ENCODE assay signal across 1 fruit fly cellular context in genomic region chrX:3360437-3361075, dm6.
A peak's percentile ranks its signal among the peaks of the same experiment; 100 is the strongest.
TF ChIP-seq lines count a peak whose summit lies in the region.

No protein-coding gene starts in this region.

TF ChIP-seq in whole organism, embryonic, 481 proteins besides CTCF, POLR2A, EP300 and RAD21 (continued from another document and continues in another):
- TF ChIP-seq grn (GFP tag; optimal IDR thresholded peaks at IDR 0.05; lab: Kevin White, UChicago), result no peak
- TF ChIP-seq salm (tag; optimal IDR thresholded peaks at IDR 0.05; lab: Kevin White, UChicago), result no peak
- no peak for TF ChIP-seq Mes4 (GFP tag; optimal IDR thresholded peaks at IDR 0.05; lab: Kevin White, UChicago)
- TF ChIP-seq Dbx (GFP tag; IDR thresholded peaks at IDR 0.05; lab: Robert Waterston, UW), result peak; percentile 61; the same call in 1 of the 3 replicates
- TF ChIP-seq pho (GFP tag; optimal IDR thresholded peaks at IDR 0.05; lab: Kevin White, UChicago), result peak; percentile 69
- TF ChIP-seq CG14014 (GFP tag; IDR thresholded peaks at IDR 0.05; lab: Robert Waterston, UW), result peak; percentile 63
- peak; percentile 40 for TF ChIP-seq CG12219 (GFP tag; optimal IDR thresholded peaks at IDR 0.05; lab: Kevin White, UChicago)
- TF ChIP-seq ftz-f1 (GFP tag; optimal IDR thresholded peaks at IDR 0.05; lab: Kevin White, UChicago), result no peak
- no peak for TF ChIP-seq kni (GFP tag; optimal IDR thresholded peaks at IDR 0.05; lab: Kevin White, UChicago)
- TF ChIP-seq her (GFP tag; optimal IDR thresholded peaks at IDR 0.05; lab: Kevin White, UChicago), result peak; percentile 53
- TF ChIP-seq gcm2 (GFP tag; optimal IDR thresholded peaks at IDR 0.05; lab: Kevin White, UChicago), result no peak
- TF ChIP-seq CG3281 (GFP tag; optimal IDR thresholded peaks at IDR 0.05; lab: Kevin White, UChicago), result peak; percentile 82
- peak; percentile 31 for TF ChIP-seq CG6813 (GFP tag; optimal IDR thresholded peaks at IDR 0.05; lab: Kevin White, UChicago)
- TF ChIP-seq dati (GFP tag; IDR thresholded peaks at IDR 0.05; lab: Robert Waterston, UW), result no peak
- TF ChIP-seq CG10543 (GFP tag; optimal IDR thresholded peaks at IDR 0.05; lab: Kevin White, UChicago), result peak; percentile 41
- peak; percentile 22 for TF ChIP-seq pb (GFP tag; optimal IDR thresholded peaks at IDR 0.05; lab: Kevin White, UChicago)
- peak; percentile 76 for TF ChIP-seq CG7839 (tag; optimal IDR thresholded peaks at IDR 0.05; lab: Kevin White, UChicago)
- TF ChIP-seq tx (GFP tag; optimal IDR thresholded peaks at IDR 0.05; lab: Kevin White, UChicago), result peak; percentile 68
- peak; percentile 80 for TF ChIP-seq Rfx (GFP tag; IDR thresholded peaks at IDR 0.05; lab: Robert Waterston, UW)
- peak; percentile 77 for TF ChIP-seq CG30403 (GFP tag; optimal IDR thresholded peaks at IDR 0.05; lab: Kevin White, UChicago)
- no peak for TF ChIP-seq dan (GFP tag; IDR thresholded peaks at IDR 0.05; lab: Robert Waterston, UW)
- no peak for TF ChIP-seq CG5953 (GFP tag; IDR thresholded peaks at IDR 0.05; lab: Robert Waterston, UW)
- no peak for TF ChIP-seq HLH4C (GFP tag; IDR thresholded peaks at IDR 0.05; lab: Robert Waterston, UW; ENCODE audit: partially characterized antibody)
- TF ChIP-seq pan (optimal IDR thresholded peaks at IDR 0.05; lab: Kevin White, UChicago), result no peak
- TF ChIP-seq pan (GFP tag; optimal IDR thresholded peaks at IDR 0.05 in 1 of 2, IDR thresholded peaks at IDR 0.05 in 1 of 2), result peak in 1 of 2 experiments; percentile 28
- 0 out of 3 replicates have a peak, but pooled peaks have one; percentile 10 for TF ChIP-seq CG11456 (GFP tag; IDR thresholded peaks at IDR 0.05; lab: Robert Waterston, UW)
- no peak for TF ChIP-seq CG10431 (GFP tag; optimal IDR thresholded peaks at IDR 0.05; lab: Kevin White, UChicago)
- TF ChIP-seq Atf-2 (GFP tag; optimal IDR thresholded peaks at IDR 0.05; lab: Kevin White, UChicago), result peak; percentile 69
- TF ChIP-seq Dip3 (GFP tag; optimal IDR thresholded peaks at IDR 0.05; lab: Kevin White, UChicago), result peak; percentile 71
- peak; percentile 45 for TF ChIP-seq CG8359 (GFP tag; optimal IDR thresholded peaks at IDR 0.05; lab: Kevin White, UChicago; ENCODE audit: borderline replicate concordance)
- TF ChIP-seq lmd (GFP tag; IDR thresholded peaks at IDR 0.05; lab: Robert Waterston, UW), result peak; percentile 75
- no peak for TF ChIP-seq nom (GFP tag; optimal IDR thresholded peaks at IDR 0.05; lab: Kevin White, UChicago)
- no peak for TF ChIP-seq Hr78 (GFP tag; optimal IDR thresholded peaks at IDR 0.05; lab: Kevin White, UChicago)
- TF ChIP-seq shn (GFP tag; optimal IDR thresholded peaks at IDR 0.05; lab: Kevin White, UChicago), result peak; percentile 66
- TF ChIP-seq trem (tag; optimal IDR thresholded peaks at IDR 0.05; lab: Kevin White, UChicago), result peak; percentile 12
- peak; percentile 10 for TF ChIP-seq CG14965 (GFP tag; optimal IDR thresholded peaks at IDR 0.05; lab: Kevin White, UChicago; ENCODE audit: borderline replicate concordance)
- peak; percentile 73; the same call in 2 of the 3 replicates for TF ChIP-seq dysf (GFP tag; IDR thresholded peaks at IDR 0.05; lab: Robert Waterston, UW)
- TF ChIP-seq ranshi (GFP tag; IDR thresholded peaks at IDR 0.05; lab: Robert Waterston, UW), result peak; percentile 21; the same call in 1 of the 2 replicates
- TF ChIP-seq CG14441 (GFP tag; IDR thresholded peaks at IDR 0.05; lab: Robert Waterston, UW), result peak; percentile 21; the same call in 1 of the 2 replicates
- no peak for TF ChIP-seq Optix (GFP tag; IDR thresholded peaks at IDR 0.05; lab: Robert Waterston, UW)
- no peak for TF ChIP-seq gfzf (GFP tag; optimal IDR thresholded peaks at IDR 0.05; lab: Kevin White, UChicago)
- TF ChIP-seq klu (GFP tag; IDR thresholded peaks at IDR 0.05; lab: Robert Waterston, UW), result peak; percentile 69; the same call in 1 of the 2 replicates
- peak; percentile 29 for TF ChIP-seq CG11723 (GFP tag; optimal IDR thresholded peaks at IDR 0.05; lab: Kevin White, UChicago)
- peak; percentile 15 for TF ChIP-seq CG4617 (GFP tag; optimal IDR thresholded peaks at IDR 0.05; lab: Kevin White, UChicago; ENCODE audit: borderline replicate concordance)
- peak; percentile 53; the same call in 1 of the 2 replicates for TF ChIP-seq CG17328 (GFP tag; IDR thresholded peaks at IDR 0.05; lab: Robert Waterston, UW)
- no peak for TF ChIP-seq btn (GFP tag; optimal IDR thresholded peaks at IDR 0.05; lab: Kevin White, UChicago)
- TF ChIP-seq prd (optimal IDR thresholded peaks at IDR 0.05; lab: Kevin White, UChicago), result no peak
- TF ChIP-seq prd (GFP tag; IDR thresholded peaks at IDR 0.05; lab: Robert Waterston, UW), result peak; percentile 62
- TF ChIP-seq tll (GFP tag; optimal IDR thresholded peaks at IDR 0.05; lab: Kevin White, UChicago), result no peak
- no peak for TF ChIP-seq tup (GFP tag; optimal IDR thresholded peaks at IDR 0.05; lab: Kevin White, UChicago)
- TF ChIP-seq CG32532 (GFP tag; IDR thresholded peaks at IDR 0.05; lab: Robert Waterston, UW), result peak; percentile 66; the same call in 1 of the 2 replicates
- TF ChIP-seq sima (GFP tag; optimal IDR thresholded peaks at IDR 0.05; lab: Kevin White, UChicago), result no peak
- peak; percentile 60 for TF ChIP-seq CG13296 (GFP tag; optimal IDR thresholded peaks at IDR 0.05; lab: Kevin White, UChicago)
- TF ChIP-seq H2.0 (GFP tag; IDR thresholded peaks at IDR 0.05; lab: Robert Waterston, UW), result no peak
- TF ChIP-seq Eip74EF (GFP tag; optimal IDR thresholded peaks at IDR 0.05; lab: Kevin White, UChicago), result peak in 1 of 2 experiments; percentile 69
- no peak for TF ChIP-seq mld (GFP tag; IDR thresholded peaks at IDR 0.05; lab: Robert Waterston, UW; ENCODE audit: partially characterized antibody)
- TF ChIP-seq CG7928 (GFP tag; optimal IDR thresholded peaks at IDR 0.05; lab: Kevin White, UChicago), result peak; percentile 42
- no peak for TF ChIP-seq unc-4 (GFP tag; IDR thresholded peaks at IDR 0.05; lab: Robert Waterston, UW; ENCODE audit: partially characterized antibody)
- peak; percentile 29 for TF ChIP-seq ewg (GFP tag; optimal IDR thresholded peaks at IDR 0.05; lab: Kevin White, UChicago)
- TF ChIP-seq CG17612 (GFP tag; IDR thresholded peaks at IDR 0.05; lab: Robert Waterston, UW), result no peak
- TF ChIP-seq pnt (GFP tag; optimal IDR thresholded peaks at IDR 0.05; lab: Kevin White, UChicago), result peak; percentile 44
- TF ChIP-seq NC2α (GFP tag; optimal IDR thresholded peaks at IDR 0.05; lab: Kevin White, UChicago), result peak; percentile 42
- TF ChIP-seq Max (GFP tag; optimal IDR thresholded peaks at IDR 0.05; lab: Kevin White, UChicago), result peak; percentile 32
- no peak for TF ChIP-seq Hey (tag; optimal IDR thresholded peaks at IDR 0.05; lab: Kevin White, UChicago)
- TF ChIP-seq CG6272 (GFP tag; IDR thresholded peaks at IDR 0.05; lab: Robert Waterston, UW), result no peak
- TF ChIP-seq gce (GFP tag; IDR thresholded peaks at IDR 0.05; lab: Robert Waterston, UW), result no peak
- TF ChIP-seq Doc2 (GFP tag; IDR thresholded peaks at IDR 0.05; lab: Robert Waterston, UW), result no peak
- peak; percentile 60; the same call in 1 of the 4 replicates for TF ChIP-seq Gug (GFP tag; IDR thresholded peaks at IDR 0.05; lab: Robert Waterston, UW)
- peak; percentile 48 for TF ChIP-seq CG6654 (GFP tag; optimal IDR thresholded peaks at IDR 0.05; lab: Kevin White, UChicago)
- TF ChIP-seq lab (GFP tag; optimal IDR thresholded peaks at IDR 0.05; lab: Kevin White, UChicago), result peak; percentile 73
- TF ChIP-seq sd (tag; optimal IDR thresholded peaks at IDR 0.05; lab: Kevin White, UChicago), result no peak
- TF ChIP-seq wor (GFP tag; IDR thresholded peaks at IDR 0.05; lab: Robert Waterston, UW), result 0 out of 2 replicates have a peak, but pooled peaks have one; percentile 17
- TF ChIP-seq CG4730 (GFP tag; IDR thresholded peaks at IDR 0.05; lab: Robert Waterston, UW), result no peak
- TF ChIP-seq chn (GFP tag; optimal IDR thresholded peaks at IDR 0.05; lab: Kevin White, UChicago), result peak; percentile 47
- TF ChIP-seq vnd (GFP tag; IDR thresholded peaks at IDR 0.05; lab: Robert Waterston, UW; ENCODE audit: partially characterized antibody), result no peak
- TF ChIP-seq bab2 (GFP tag; optimal IDR thresholded peaks at IDR 0.05; lab: Kevin White, UChicago), result peak; percentile 71
- no peak for TF ChIP-seq CG10565 (GFP tag; optimal IDR thresholded peaks at IDR 0.05; lab: Kevin White, UChicago)
- peak; percentile 82 for TF ChIP-seq CG13624 (GFP tag; optimal IDR thresholded peaks at IDR 0.05; lab: Kevin White, UChicago)
- TF ChIP-seq fd3F (GFP tag; optimal IDR thresholded peaks at IDR 0.05; lab: Kevin White, UChicago), result peak; percentile 53
- no peak for TF ChIP-seq Lim3 (GFP tag; IDR thresholded peaks at IDR 0.05; lab: Robert Waterston, UW)
- TF ChIP-seq CG4282 (GFP tag; optimal IDR thresholded peaks at IDR 0.05; lab: Kevin White, UChicago), result no peak
- no peak for TF ChIP-seq Lhr (GFP tag; optimal IDR thresholded peaks at IDR 0.05; lab: Kevin White, UChicago)
- no peak for TF ChIP-seq lbe (GFP tag; optimal IDR thresholded peaks at IDR 0.05; lab: Kevin White, UChicago)
- peak; percentile 87 for TF ChIP-seq CG2678 (tag; optimal IDR thresholded peaks at IDR 0.05; lab: Kevin White, UChicago)
- peak; percentile 64 for TF ChIP-seq az2 (GFP tag; optimal IDR thresholded peaks at IDR 0.05; lab: Kevin White, UChicago)
- TF ChIP-seq CG4424 (GFP tag; optimal IDR thresholded peaks at IDR 0.05; lab: Kevin White, UChicago), result peak; percentile 54
- TF ChIP-seq CG32767 (GFP tag; IDR thresholded peaks at IDR 0.05; lab: Robert Waterston, UW), result no peak; the same call in 1 of the 2 replicates
- TF ChIP-seq Chrac-16 (GFP tag; optimal IDR thresholded peaks at IDR 0.05; lab: Kevin White, UChicago), result peak; percentile 56
- TF ChIP-seq sqz (GFP tag; optimal IDR thresholded peaks at IDR 0.05; lab: Kevin White, UChicago), result peak; percentile 28
- no peak for TF ChIP-seq tna (GFP tag; IDR thresholded peaks at IDR 0.05; lab: Robert Waterston, UW; ENCODE audit: partially characterized antibody)
- no peak for TF ChIP-seq CG10321 (GFP tag; IDR thresholded peaks at IDR 0.05; lab: Robert Waterston, UW)
- TF ChIP-seq ken (GFP tag; IDR thresholded peaks at IDR 0.05; lab: Robert Waterston, UW), result no peak
- TF ChIP-seq BtbVII (GFP tag; optimal IDR thresholded peaks at IDR 0.05; lab: Kevin White, UChicago), result peak; percentile 76
- no peak for TF ChIP-seq run (tag; optimal IDR thresholded peaks at IDR 0.05; lab: Kevin White, UChicago)
- TF ChIP-seq bsh (GFP tag; optimal IDR thresholded peaks at IDR 0.05; lab: Kevin White, UChicago), result peak in 1 of 2 experiments; percentile 32
- TF ChIP-seq jing (GFP tag; optimal IDR thresholded peaks at IDR 0.05; lab: Kevin White, UChicago), result no peak
- no peak for TF ChIP-seq CG2199 (GFP tag; IDR thresholded peaks at IDR 0.05; lab: Robert Waterston, UW)
- no peak for TF ChIP-seq Sin3A (optimal IDR thresholded peaks at IDR 0.05; lab: Kevin White, UChicago)
- peak; percentile 3 for TF ChIP-seq kah (GFP tag; optimal IDR thresholded peaks at IDR 0.05; lab: Kevin White, UChicago)
- TF ChIP-seq CG16779 (GFP tag; IDR thresholded peaks at IDR 0.05; lab: Robert Waterston, UW), result no peak
- TF ChIP-seq gem (tag; optimal IDR thresholded peaks at IDR 0.05; lab: Kevin White, UChicago), result peak; percentile 84
- no peak for TF ChIP-seq wek (GFP tag; optimal IDR thresholded peaks at IDR 0.05; lab: Kevin White, UChicago)
- TF ChIP-seq sna (GFP tag; IDR thresholded peaks at IDR 0.05; lab: Robert Waterston, UW; ENCODE audit: partially characterized antibody), result no peak
- TF ChIP-seq YL-1 (GFP tag; optimal IDR thresholded peaks at IDR 0.05; lab: Kevin White, UChicago), result no peak
- TF ChIP-seq CG7963 (GFP tag; IDR thresholded peaks at IDR 0.05; lab: Robert Waterston, UW; ENCODE audit: partially characterized antibody), result no peak
- TF ChIP-seq Bdp1 (GFP tag; optimal IDR thresholded peaks at IDR 0.05; lab: Kevin White, UChicago), result peak; percentile 1
- no peak for TF ChIP-seq zfh1 (GFP tag; IDR thresholded peaks at IDR 0.05; lab: Robert Waterston, UW)
- peak; percentile 55 for TF ChIP-seq D19B (GFP tag; optimal IDR thresholded peaks at IDR 0.05; lab: Kevin White, UChicago)
- peak; percentile 66 for TF ChIP-seq Fer3 (tag; optimal IDR thresholded peaks at IDR 0.05; lab: Kevin White, UChicago)
- TF ChIP-seq knrl (GFP tag; IDR thresholded peaks at IDR 0.05; lab: Robert Waterston, UW; ENCODE audit: partially characterized antibody), result no peak
- peak; percentile 39 for TF ChIP-seq caup (GFP tag; optimal IDR thresholded peaks at IDR 0.05; lab: Kevin White, UChicago; ENCODE audit: severe bottlenecking)
- no peak for TF ChIP-seq yki (optimal IDR thresholded peaks at IDR 0.05; lab: Kevin White, UChicago)
- TF ChIP-seq gsb (GFP tag; IDR thresholded peaks at IDR 0.05; lab: Robert Waterston, UW), result 0 out of 2 replicates have a peak, but pooled peaks have one; percentile 16
- peak; percentile 40 for TF ChIP-seq maf-S (GFP tag; optimal IDR thresholded peaks at IDR 0.05; lab: Kevin White, UChicago)
- peak; percentile 59 for TF ChIP-seq Xbp1 (GFP tag; optimal IDR thresholded peaks at IDR 0.05; lab: Kevin White, UChicago)
- peak; percentile 50 for TF ChIP-seq CG1647 (GFP tag; optimal IDR thresholded peaks at IDR 0.05; lab: Kevin White, UChicago)
- peak; percentile 48 for TF ChIP-seq Deaf1 (tag; optimal IDR thresholded peaks at IDR 0.05; lab: Kevin White, UChicago)
- TF ChIP-seq Atf3 (GFP tag; optimal IDR thresholded peaks at IDR 0.05; lab: Kevin White, UChicago), result no peak
- no peak for TF ChIP-seq ssp (GFP tag; IDR thresholded peaks at IDR 0.05; lab: Robert Waterston, UW)
- no peak for TF ChIP-seq stc (GFP tag; IDR thresholded peaks at IDR 0.05; lab: Robert Waterston, UW)
- TF ChIP-seq CoRest (tag; optimal IDR thresholded peaks at IDR 0.05; lab: Kevin White, UChicago), result peak; percentile 85
- TF ChIP-seq tio (GFP tag; optimal IDR thresholded peaks at IDR 0.05; lab: Kevin White, UChicago), result peak; percentile 59
- no peak for TF ChIP-seq CG31365 (tag; optimal IDR thresholded peaks at IDR 0.05; lab: Kevin White, UChicago)
- peak; percentile 58 for TF ChIP-seq CG5180 (GFP tag; optimal IDR thresholded peaks at IDR 0.05; lab: Kevin White, UChicago)
- TF ChIP-seq sr (GFP tag; IDR thresholded peaks at IDR 0.05; lab: Robert Waterston, UW), result no peak
- TF ChIP-seq nau (GFP tag; optimal IDR thresholded peaks at IDR 0.05; lab: Kevin White, UChicago), result peak; percentile 50
- no peak for TF ChIP-seq aop (GFP tag; IDR thresholded peaks at IDR 0.05; lab: Robert Waterston, UW)
- peak; percentile 30 for TF ChIP-seq CG3995 (GFP tag; optimal IDR thresholded peaks at IDR 0.05; lab: Kevin White, UChicago)
- TF ChIP-seq Dip2 (GFP tag; IDR thresholded peaks at IDR 0.05; lab: Robert Waterston, UW), result no peak
- TF ChIP-seq stwl (tag; optimal IDR thresholded peaks at IDR 0.05; lab: Kevin White, UChicago), result no peak
- TF ChIP-seq CG4404 (GFP tag; IDR thresholded peaks at IDR 0.05; lab: Robert Waterston, UW), result peak; percentile 37; the same call in 1 of the 2 replicates
